Worm (Caenorhabditis elegans) whole organism, L3 larva: ENCODE measurements around the gene Y73B6BL.12.

Experiments used
- R02D3.7 ChIP-seq: fragments of 150-350 bp; optimal IDR thresholded peaks from 2 replicates; lab custom pipeline; 2014; ENCODE audit warnings: missing biosample characterization, missing genetic modification characterization
- ZK546.5 ChIP-seq: sonication (generic microtip); optimal IDR thresholded peaks from 2 replicates; lab custom pipeline; 2017; ENCODE audit warnings: missing biosample characterization, missing genetic modification characterization
- aly-2 ChIP-seq: fragments of 150-350 bp; optimal IDR thresholded peaks from 2 replicates; lab custom pipeline; 2014; ENCODE audit warnings: missing biosample characterization, missing genetic modification characterization
- ama-1 ChIP-seq: fragments of 150-350 bp; optimal IDR thresholded peaks from 2 replicates; lab custom pipeline; 2018
- ceh-16 ChIP-seq: sonication (generic microtip); optimal IDR thresholded peaks from 2 replicates; lab custom pipeline; 2017; ENCODE audit warnings: missing biosample characterization, missing genetic modification characterization
- ceh-28 ChIP-seq: fragments of 150-350 bp; optimal IDR thresholded peaks from 2 replicates; lab custom pipeline; 2014; ENCODE audit warnings: missing biosample characterization, missing genetic modification reagents, missing genetic modification characterization
- ceh-82 ChIP-seq: fragments of 150-350 bp; optimal IDR thresholded peaks from 2 replicates; lab custom pipeline; 2014; ENCODE audit warnings: missing biosample characterization, missing genetic modification characterization
- ceh-9 ChIP-seq: sonication (generic microtip); optimal IDR thresholded peaks from 2 replicates; lab custom pipeline; 2018; ENCODE audit warnings: missing biosample characterization, missing genetic modification characterization
- daf-12 ChIP-seq: fragments of 150-350 bp; optimal IDR thresholded peaks from 2 replicates; lab custom pipeline; 2014; ENCODE audit warnings: missing biosample characterization, missing genetic modification reagents, missing genetic modification characterization
- egl-27 ChIP-seq: sonication (generic microtip); optimal IDR thresholded peaks from 4 replicates; lab custom pipeline; 2017; ENCODE audit warnings: missing biosample characterization, missing genetic modification reagents, missing genetic modification characterization
- egl-5 ChIP-seq: fragments of 150-350 bp; optimal IDR thresholded peaks from 2 replicates; lab custom pipeline; 2017; ENCODE audit warnings: missing biosample characterization, missing genetic modification reagents, missing genetic modification characterization, inconsistent platforms
- elt-1 ChIP-seq: fragments of 150-350 bp; optimal IDR thresholded peaks from 2 replicates; lab custom pipeline; 2014; ENCODE audit warnings: missing biosample characterization, missing genetic modification characterization
- elt-2 ChIP-seq: sonication (generic microtip); optimal IDR thresholded peaks from 2 replicates; lab custom pipeline; 2016; ENCODE audit warnings: missing genetic modification reagents, mild to moderate bottlenecking, missing genetic modification characterization, missing compliant biosample characterization
- elt-3 ChIP-seq, 3 experiments: fragments of 150-350 bp in 1 of 3; sonication (generic microtip) in 2 of 3; optimal IDR thresholded peaks; 2 replicates in 2 of 3; 4 replicates in 1 of 3; lab custom pipeline; 2014 to 2017; ENCODE audit warnings: missing biosample characterization in 3 of 3, missing genetic modification characterization in 3 of 3
- eor-1 ChIP-seq, 2 experiments: fragments of 150-350 bp; optimal IDR thresholded peaks; 2 replicates each; lab custom pipeline; 2014 to 2018; ENCODE audit warnings: missing biosample characterization in 2 of 2, missing genetic modification characterization in 2 of 2
- fkh-10 ChIP-seq: sonication (generic microtip); optimal IDR thresholded peaks from 2 replicates; lab custom pipeline; 2017; ENCODE audit warnings: missing biosample characterization, missing genetic modification reagents, missing genetic modification characterization
- fkh-2 ChIP-seq: fragments of 150-350 bp; optimal IDR thresholded peaks from 2 replicates; lab custom pipeline; 2014; ENCODE audit warnings: missing biosample characterization, missing genetic modification reagents, missing genetic modification characterization
- fos-1 ChIP-seq: fragments of 150-350 bp; optimal IDR thresholded peaks from 2 replicates; lab custom pipeline; 2014; ENCODE audit warnings: missing biosample characterization, missing genetic modification characterization
- hmg-11 ChIP-seq: sonication (generic microtip); optimal IDR thresholded peaks from 2 replicates; lab custom pipeline; 2016; ENCODE audit warnings: missing genetic modification characterization, missing compliant biosample characterization
- jun-1 ChIP-seq: fragments of 150-350 bp; optimal IDR thresholded peaks from 2 replicates; lab custom pipeline; 2014; ENCODE audit warnings: missing biosample characterization, missing genetic modification reagents, missing genetic modification characterization
- lin-15B ChIP-seq: fragments of 150-350 bp; optimal IDR thresholded peaks from 2 replicates; lab custom pipeline; 2014; ENCODE audit warnings: missing biosample characterization, missing genetic modification characterization
- lin-39 ChIP-seq: fragments of 150-350 bp; optimal IDR thresholded peaks from 2 replicates; lab custom pipeline; 2018; ENCODE audit warnings: missing biosample characterization, missing genetic modification reagents, missing genetic modification characterization
- lsy-12 ChIP-seq: sonication (generic microtip); optimal IDR thresholded peaks from 2 replicates; lab custom pipeline; 2016; ENCODE audit warnings: mild to moderate bottlenecking, missing genetic modification characterization, missing compliant biosample characterization
- mdl-1 ChIP-seq: fragments of 150-350 bp; optimal IDR thresholded peaks from 2 replicates; lab custom pipeline; 2014; ENCODE audit warnings: missing biosample characterization, missing genetic modification characterization
- mml-1 ChIP-seq: fragments of 150-350 bp; sonication (generic microtip); optimal IDR thresholded peaks from 3 replicates; lab custom pipeline; 2014; ENCODE audit warnings: missing biosample characterization, missing genetic modification characterization
- nfya-1 ChIP-seq: sonication (generic microtip); optimal IDR thresholded peaks from 2 replicates; lab custom pipeline; 2017; ENCODE audit warnings: missing genetic modification characterization, mild to moderate bottlenecking, missing compliant biosample characterization, antibody characterized with exemption, moderate library complexity; ENCODE audit not compliant: insufficient read depth
- nhr-11 ChIP-seq: fragments of 150-350 bp; optimal IDR thresholded peaks from 2 replicates; lab custom pipeline; 2014; ENCODE audit warnings: missing biosample characterization, missing genetic modification characterization
- nhr-12 ChIP-seq: fragments of 150-350 bp; optimal IDR thresholded peaks from 2 replicates; lab custom pipeline; 2014; ENCODE audit warnings: missing biosample characterization, missing genetic modification characterization
- nhr-23 ChIP-seq: fragments of 150-350 bp; optimal IDR thresholded peaks from 2 replicates; lab custom pipeline; 2014; ENCODE audit warnings: missing biosample characterization, missing genetic modification reagents, missing genetic modification characterization
- nhr-237 ChIP-seq: fragments of 150-350 bp; optimal IDR thresholded peaks from 2 replicates; lab custom pipeline; 2014; ENCODE audit warnings: missing biosample characterization, missing genetic modification characterization
- nhr-25 ChIP-seq: sonication (generic microtip); optimal IDR thresholded peaks from 2 replicates; lab custom pipeline; 2017; ENCODE audit warnings: missing biosample characterization, missing genetic modification characterization
- nhr-28 ChIP-seq: fragments of 150-350 bp; optimal IDR thresholded peaks from 2 replicates; lab custom pipeline; 2014; ENCODE audit warnings: missing biosample characterization, missing genetic modification characterization
- nhr-43 ChIP-seq: sonication (generic microtip); optimal IDR thresholded peaks from 2 replicates; lab custom pipeline; 2016; ENCODE audit warnings: mild to moderate bottlenecking, missing genetic modification characterization, missing compliant biosample characterization; ENCODE audit not compliant: poor library complexity, severe bottlenecking
- nhr-67 ChIP-seq: fragments of 150-350 bp; optimal IDR thresholded peaks from 2 replicates; lab custom pipeline; 2014; ENCODE audit warnings: missing biosample characterization, missing genetic modification characterization
- nhr-76 ChIP-seq: fragments of 150-350 bp; sonication (generic microtip); optimal IDR thresholded peaks from 5 replicates; lab custom pipeline; 2014; ENCODE audit warnings: missing biosample characterization, missing genetic modification characterization
- nhr-77 ChIP-seq: fragments of 150-350 bp; optimal IDR thresholded peaks from 2 replicates; lab custom pipeline; 2014; ENCODE audit warnings: missing biosample characterization, missing genetic modification characterization
- pha-4 ChIP-seq: fragments of 150-350 bp; optimal IDR thresholded peaks from 2 replicates; lab custom pipeline; 2014; ENCODE audit warnings: missing biosample characterization, missing genetic modification reagents, missing genetic modification characterization
- pqm-1 ChIP-seq: fragments of 150-350 bp; optimal IDR thresholded peaks from 2 replicates; lab custom pipeline; 2017; ENCODE audit warnings: missing biosample characterization, missing genetic modification characterization, inconsistent platforms
- sea-2 ChIP-seq: fragments of 150-350 bp; sonication (generic microtip); optimal IDR thresholded peaks from 4 replicates; lab custom pipeline; 2014; ENCODE audit warnings: missing biosample characterization, missing genetic modification reagents, missing genetic modification characterization
- skn-1 ChIP-seq: fragments of 150-350 bp; optimal IDR thresholded peaks from 2 replicates; lab custom pipeline; 2014; ENCODE audit warnings: missing biosample characterization, missing genetic modification characterization
- snpc-4 ChIP-seq: fragments of 150-350 bp; optimal IDR thresholded peaks from 2 replicates; lab custom pipeline; 2014; ENCODE audit warnings: missing biosample characterization, missing genetic modification characterization
- tbx-2 ChIP-seq: sonication (generic microtip); optimal IDR thresholded peaks from 2 replicates; lab custom pipeline; 2016; ENCODE audit warnings: mild to moderate bottlenecking, missing genetic modification characterization, missing compliant biosample characterization
- unc-39 ChIP-seq: sonication (generic microtip); optimal IDR thresholded peaks from 4 replicates; lab custom pipeline; 2017; ENCODE audit warnings: missing biosample characterization, missing genetic modification characterization
- unc-62 ChIP-seq: fragments of 150-350 bp; sonication (generic microtip); optimal IDR thresholded peaks from 4 replicates; lab custom pipeline; 2014; ENCODE audit warnings: missing biosample characterization, missing genetic modification reagents, missing genetic modification characterization
- zag-1 ChIP-seq: fragments of 150-350 bp; optimal IDR thresholded peaks from 2 replicates; lab custom pipeline; 2014; ENCODE audit warnings: missing biosample characterization, missing genetic modification characterization
- ztf-11 ChIP-seq: fragments of 150-350 bp; optimal IDR thresholded peaks from 2 replicates; lab custom pipeline; 2014; ENCODE audit warnings: missing biosample characterization, missing genetic modification characterization
- ztf-4 ChIP-seq: fragments of 150-350 bp; optimal IDR thresholded peaks from 2 replicates; lab custom pipeline; 2014; ENCODE audit warnings: missing biosample characterization, missing genetic modification characterization

The Y73B6BL.12 gene

DNA sequence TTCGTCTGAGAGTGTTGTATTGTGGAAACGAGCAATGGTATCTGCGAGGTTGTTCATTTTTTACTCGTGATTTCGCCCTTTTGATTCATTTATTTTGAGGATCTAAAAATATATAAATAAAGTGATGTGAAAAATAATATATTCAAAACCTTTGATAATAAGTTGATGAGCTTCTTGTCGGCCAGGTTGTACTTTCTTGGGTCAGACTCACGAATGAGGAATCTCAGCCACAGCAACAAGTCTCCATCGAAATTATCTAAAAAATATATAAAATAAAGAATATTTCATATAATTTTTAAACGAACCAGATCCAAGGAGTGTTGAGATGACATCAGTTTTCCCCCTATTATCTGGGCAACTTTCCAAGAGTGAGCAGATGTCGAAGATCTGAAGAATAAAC is 25.2 kb upstream of the Y73B6BL.12 start, which contains the start of gene Y73B6BL.288:
Gene Y73B6BL.288 (minus strand): TSS at position 101 of the 400 bp plus-strand sequence.
- TF ChIP-seq tbx-2, result no peak
- TF ChIP-seq unc-39 (tag; lab: Kevin White, UChicago), result no peak
- no peak for TF ChIP-seq ztf-4 (tag; lab: Kevin White, UChicago)

DNA sequence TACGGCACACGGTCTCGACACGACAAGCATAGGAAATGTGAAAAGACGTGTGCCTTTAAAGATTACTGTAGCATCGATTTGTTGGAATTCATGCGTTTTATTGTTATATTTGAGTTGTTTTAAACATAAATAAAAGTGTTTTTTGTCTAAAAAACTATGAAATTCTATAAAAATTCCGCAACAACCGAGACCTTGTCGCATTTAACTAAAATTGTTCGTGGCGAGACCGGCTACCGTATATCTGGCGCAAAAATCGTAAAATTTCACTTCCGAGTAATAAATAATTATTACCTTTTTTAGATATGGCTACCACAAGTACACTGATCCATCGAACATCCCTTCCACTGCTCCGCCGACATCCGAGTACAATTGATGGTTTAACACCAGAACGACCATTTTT is 20.1 kb upstream of the Y73B6BL.12 start, which contains the start of gene ipla-6:
Gene ipla-6 (plus strand): TSS at position 301 of the 400 bp plus-strand sequence.
- no peak for TF ChIP-seq nhr-237 (tag; lab: Kevin White, UChicago)
- TF ChIP-seq fos-1, result no peak
- TF ChIP-seq ceh-82 (tag; lab: Kevin White, UChicago), result no peak
- TF ChIP-seq pha-4 (tag; lab: Kevin White, UChicago), result no peak
- no peak for TF ChIP-seq lsy-12 (tag; lab: Kevin White, UChicago)
- TF ChIP-seq nhr-23, result no peak
- no peak for TF ChIP-seq unc-39 (tag; lab: Kevin White, UChicago)
- TF ChIP-seq tbx-2, result no peak
- TF ChIP-seq nhr-76 (tag; lab: Kevin White, UChicago), result no peak
- no peak for TF ChIP-seq ZK546.5

DNA sequence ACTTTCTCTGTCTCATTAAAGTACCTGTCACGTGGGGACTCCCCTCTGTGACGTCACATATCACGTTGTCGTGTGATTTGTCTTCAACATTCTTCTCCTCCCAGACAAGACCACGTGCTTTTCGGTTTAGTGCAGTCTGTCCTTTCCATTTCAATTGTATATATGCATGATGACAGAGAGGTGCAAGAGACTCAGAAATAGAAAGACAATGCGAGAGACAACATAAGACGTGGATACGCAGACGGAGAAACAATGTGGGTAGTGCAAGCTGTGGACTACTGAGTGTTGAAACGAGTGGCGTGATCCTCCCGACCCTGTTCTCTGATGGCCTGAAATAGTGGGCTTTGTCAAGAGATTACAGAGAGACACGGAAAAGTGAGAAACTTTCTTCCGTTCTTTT is 19.5 kb upstream of the Y73B6BL.12 start:
- TF ChIP-seq ztf-4 (tag; lab: Kevin White, UChicago) (peak; percentile 83), lin-39 (tag; lab: Kevin White, UChicago) (peak; percentile 49), elt-2 (tag; lab: Kevin White, UChicago) (peak; percentile 94), nhr-28 (tag; lab: Kevin White, UChicago) (no peak), elt-1 (tag; lab: Kevin White, UChicago) (peak; percentile 69), eor-1 (tag; optimal IDR thresholded peaks at IDR 0.05; lab: Kevin White, UChicago) (peak; percentile 12 to 57), nhr-237 (tag; lab: Kevin White, UChicago) (no peak), ztf-11 (no peak), skn-1 (tag; lab: Kevin White, UChicago) (peak; percentile 95), nhr-77 (tag; lab: Kevin White, UChicago) (no peak), hmg-11 (tag; lab: Kevin White, UChicago) (peak; percentile 86), jun-1 (tag; lab: Kevin White, UChicago) (peak; percentile 95), pqm-1 (tag; lab: Kevin White, UChicago) (peak; percentile 94), nhr-43 (tag; lab: Kevin White, UChicago) (peak; percentile 96), ceh-16 (tag; lab: Kevin White, UChicago) (no peak), R02D3.7 (tag; lab: Kevin White, UChicago) (peak; percentile 81), nhr-11 (tag; lab: Kevin White, UChicago) (peak; percentile 68), mml-1 (tag; lab: Kevin White, UChicago) (peak; percentile 34), fos-1 (peak; percentile 41), egl-27 (tag; lab: Kevin White, UChicago) (peak; percentile 14), unc-62 (GFP tag; lab: Kevin White, UChicago) (peak; percentile 84), sea-2 (GFP tag; lab: Kevin White, UChicago) (peak; percentile 23), lsy-12 (tag; lab: Kevin White, UChicago) (peak; percentile 93), snpc-4 (tag; lab: Kevin White, UChicago) (peak; percentile 62), tbx-2 (peak; percentile 92), lin-15B (tag; lab: Kevin White, UChicago) (peak; percentile 56), ceh-9 (tag; lab: Kevin White, UChicago) (no peak), ceh-28 (tag; lab: Kevin White, UChicago) (peak; percentile 71), aly-2 (tag; lab: Kevin White, UChicago) (no peak), nfya-1 (tag; lab: Kevin White, UChicago) (peak; percentile 94), mdl-1 (peak; percentile 98), nhr-67 (no peak), nhr-76 (tag; lab: Kevin White, UChicago) (no peak), ZK546.5 (no peak), pha-4 (tag; lab: Kevin White, UChicago) (peak; percentile 96), nhr-23 (peak; percentile 98), elt-3 (tag; optimal IDR thresholded peaks at IDR 0.05; lab: Kevin White, UChicago) (peak in 1 of 3 experiments; percentile 34), daf-12 (no peak), egl-5 (tag; lab: Kevin White, UChicago) (peak; percentile 85), nhr-12 (tag; lab: Kevin White, UChicago) (no peak), fkh-10 (no peak), unc-39 (tag; lab: Kevin White, UChicago) (no peak), zag-1 (no peak), ama-1 (lab: Kevin White, UChicago) (peak; percentile 61), fkh-2 (no peak), ceh-82 (tag; lab: Kevin White, UChicago) (no peak), nhr-25 (tag; lab: Kevin White, UChicago) (peak; percentile 99)
